Fruit fly (Drosophila melanogaster) S2 (cell line): ENCODE data around the gene Ctl2.

ENCODE experiments used
- CG8478 ChIP-seq: fragments of >200 bp; optimal IDR thresholded peaks from 2 replicates; lab custom pipeline; 2018
- CTCF ChIP-seq, 2 experiments: fragments of >200 bp; optimal IDR thresholded peaks; 2 replicates each; lab custom pipeline; 2018

- TF ChIP-seq CTCF (optimal IDR thresholded peaks at IDR 0.05; lab: Kevin White, UChicago) = no peak
- TF ChIP-seq CG8478 (lab: Kevin White, UChicago) = no peak
These were observed 6.9 kb upstream of the Ctl2 start, which contains the start of gene Atg14 for dm6 chr3R:29116167-29116725.
